Worm (Caenorhabditis elegans): Measurements from ENCODE around the gene F22E5.11.
"Not testable (repeated sequence)": the region's sequence is repeated elsewhere in the genome, so short reads cannot be mapped to it uniquely, and the experiment has no call there.

ce11 chrII:2622936-2623452 lies 21.4 kb downstream of the F22E5.11 start, which contains the start of gene D2062.4:
- not testable (repeated sequence) for TF ChIP-seq pha-4 (tag; optimal IDR thresholded peaks at IDR 0.05); F23B12.7 (tag; optimal IDR thresholded peaks at IDR 0.05; ENCODE audit: insufficient read depth); ZK185.1 (tag; optimal IDR thresholded peaks at IDR 0.05; ENCODE audit: poor library complexity, severe bottlenecking); let-607 (tag; optimal IDR thresholded peaks at IDR 0.05); lin-54 (GFP tag; optimal IDR thresholded peaks at IDR 0.05); unc-62 (GFP tag; optimal IDR thresholded peaks at IDR 0.05); snpc-4 (GFP tag; optimal IDR thresholded peaks at IDR 0.05); snpc-4 (tag; optimal IDR thresholded peaks at IDR 0.05); F55B11.4 (tag; optimal IDR thresholded peaks at IDR 0.05; ENCODE audit: borderline replicate concordance, insufficient read depth); egl-18 (GFP tag; IDR thresholded peaks at IDR 0.05); nhr-80 (tag; optimal IDR thresholded peaks at IDR 0.05)
